Fruit fly (Drosophila melanogaster) whole organism: ENCODE results near the gene NO66.

ENCODE experiments used
- CG8478 ChIP-seq: fragments of >200 bp; optimal IDR thresholded peaks from 2 replicates; lab custom pipeline; 2018; ENCODE audit warnings: inconsistent platforms
- Dll ChIP-seq: fragments of >200 bp; optimal IDR thresholded peaks from 2 replicates; lab custom pipeline; 2017
- EcR ChIP-seq, 2 experiments: fragments of >200 bp; optimal IDR thresholded peaks; 2 replicates each; lab custom pipeline; 2017; ENCODE audit warnings: missing biosample characterization in 2 of 2, missing genetic modification characterization in 2 of 2, missing genetic modification reagents in 2 of 2
- pan ChIP-seq: fragments of >200 bp; optimal IDR thresholded peaks from 2 replicates; lab custom pipeline; 2017
- psq ChIP-seq: fragments of >200 bp; optimal IDR thresholded peaks from 2 replicates; lab custom pipeline; 2017
- usp ChIP-seq: fragments of >200 bp; optimal IDR thresholded peaks from 2 replicates; lab custom pipeline; 2017; ENCODE audit warnings: missing biosample characterization, missing genetic modification characterization, mixed read lengths

DNA sequence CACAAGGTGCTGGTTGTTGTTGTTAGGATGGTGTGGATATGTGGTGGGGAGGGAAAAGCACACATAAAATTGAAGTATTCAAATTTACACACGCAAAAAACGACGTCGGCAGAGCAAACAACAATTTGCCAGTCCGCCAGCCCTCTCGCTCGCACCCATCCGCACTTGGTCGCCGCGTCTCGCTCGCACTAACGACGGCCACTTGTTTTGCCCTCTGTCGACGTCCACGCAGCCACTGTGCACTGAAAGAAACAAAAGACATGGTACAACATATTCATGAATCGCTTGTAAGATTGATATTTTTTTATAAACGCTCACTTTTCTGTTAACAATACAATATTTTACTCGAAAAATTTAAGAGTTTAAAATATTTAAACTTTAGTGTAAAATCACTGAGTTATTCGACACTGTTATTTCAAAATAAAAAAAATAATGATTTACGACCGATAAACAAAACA lies 4.7 kb downstream of the NO66 start:
- TF ChIP-seq usp (GFP tag; lab: Kevin White, UChicago) (no peak), pan (no peak), psq (no peak), EcR (GFP tag; optimal IDR thresholded peaks at IDR 0.05; lab: Kevin White, UChicago) (no peak), Dll (no peak), CG8478 (no peak)
